Fruit fly (Drosophila melanogaster): Measurements from ENCODE around the gene Pgk.

Gene Pgk

DNA sequence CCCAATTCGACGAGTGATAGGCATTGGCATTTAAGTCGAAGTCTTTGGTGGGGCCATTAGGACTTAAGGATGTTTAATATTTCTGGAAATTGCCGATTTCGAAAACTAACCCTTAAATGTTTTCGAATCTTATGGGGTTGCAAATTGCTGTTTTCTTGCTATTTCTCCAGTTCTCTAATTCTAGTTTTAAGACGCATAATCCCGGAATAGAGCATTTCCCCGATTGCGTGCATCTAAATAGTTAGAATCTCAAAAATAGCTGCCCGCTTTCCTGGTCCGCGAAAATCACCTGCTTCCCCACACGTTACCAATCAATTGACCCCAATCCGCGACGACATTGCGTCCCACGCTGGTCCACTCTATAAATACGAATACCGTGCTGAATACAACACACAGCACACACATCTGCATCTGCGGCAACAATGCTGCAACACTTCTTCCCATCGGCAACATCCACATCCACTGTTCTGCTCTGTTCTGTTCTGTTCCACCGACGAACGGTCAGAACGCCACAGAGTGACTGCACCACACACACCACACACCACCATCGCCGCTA lies 886 bp downstream of the Pgk start, which contains the start of gene Bacc (continued):
- TF ChIP-seq Eip93F (GFP tag; optimal IDR thresholded peaks at IDR 0.05) (peak; percentile 93), dac (GFP tag; optimal IDR thresholded peaks at IDR 0.05) (peak; percentile 97), Hr38 (GFP tag; optimal IDR thresholded peaks at IDR 0.05) (peak; percentile 56), topi (GFP tag; optimal IDR thresholded peaks at IDR 0.05) (peak; percentile 97), pdm3 (GFP tag; optimal IDR thresholded peaks at IDR 0.05) (peak; percentile 98), CG34406 (GFP tag; optimal IDR thresholded peaks at IDR 0.05) (peak; percentile 97), net (GFP tag; optimal IDR thresholded peaks at IDR 0.05) (peak; percentile 98), Met (GFP tag; optimal IDR thresholded peaks at IDR 0.05) (peak; percentile 99), CG16779 (tag; optimal IDR thresholded peaks at IDR 0.05) (peak; percentile 97), Sox15 (GFP tag; optimal IDR thresholded peaks at IDR 0.05) (peak; percentile 96), Lpt (GFP tag; optimal IDR thresholded peaks at IDR 0.05) (peak; percentile 93), CG6854 (GFP tag; optimal IDR thresholded peaks at IDR 0.05) (peak; percentile 95)

DNA sequence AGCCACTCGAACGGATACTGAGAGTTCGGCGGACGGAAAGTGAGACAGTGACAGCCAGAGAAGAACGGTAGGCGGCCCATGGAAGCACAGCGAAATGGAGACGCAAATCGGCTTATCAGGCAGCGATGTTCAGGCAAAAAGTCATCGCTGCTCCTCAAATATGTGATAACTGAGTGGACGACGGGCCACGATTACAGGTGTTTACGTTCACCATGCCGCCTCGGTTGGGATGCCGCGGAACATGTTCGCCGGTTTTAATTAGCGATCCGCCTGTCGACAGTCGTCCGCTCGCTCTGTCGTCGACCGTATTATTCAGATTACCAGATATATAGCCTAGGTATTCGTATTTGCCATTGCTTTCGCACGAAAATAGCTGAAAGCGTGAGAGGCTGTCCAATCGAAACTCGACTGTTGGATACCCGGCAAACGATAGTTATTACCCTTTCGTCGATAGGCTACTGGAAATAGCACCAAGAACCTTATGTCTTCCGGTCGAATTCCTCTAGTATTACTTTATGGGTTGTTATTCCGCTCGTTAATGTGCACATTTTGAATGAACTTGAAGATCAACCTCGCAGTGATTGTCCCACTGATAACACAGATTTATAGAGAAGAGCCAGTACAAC lies 1.7 kb downstream of the Pgk start:
- TF ChIP-seq CG9139 (GFP tag; optimal IDR thresholded peaks at IDR 0.05) (no peak), Lpt (GFP tag; optimal IDR thresholded peaks at IDR 0.05) (no peak), Ets96B (tag; optimal IDR thresholded peaks at IDR 0.05) (no peak), acj6 (GFP tag; optimal IDR thresholded peaks at IDR 0.05) (no peak), CG31627 (GFP tag; optimal IDR thresholded peaks at IDR 0.05) (no peak), salr (GFP tag; optimal IDR thresholded peaks at IDR 0.05) (no peak), CG6792 (GFP tag; optimal IDR thresholded peaks at IDR 0.05) (no peak), fd59A (GFP tag; optimal IDR thresholded peaks at IDR 0.05) (no peak), CG1621 (tag; optimal IDR thresholded peaks at IDR 0.05) (no peak), Hr39 (GFP tag; optimal IDR thresholded peaks at IDR 0.05) (no peak), Hr38 (GFP tag; optimal IDR thresholded peaks at IDR 0.05) (no peak), CG15336 (GFP tag; IDR thresholded peaks at IDR 0.05) (no peak), fkh (GFP tag; optimal IDR thresholded peaks at IDR 0.05) (peak; percentile 29), CG34406 (GFP tag; optimal IDR thresholded peaks at IDR 0.05) (no peak), CG16779 (tag; optimal IDR thresholded peaks at IDR 0.05) (no peak), Smox (GFP tag; optimal IDR thresholded peaks at IDR 0.05) (no peak), Eip75B (GFP tag; optimal IDR thresholded peaks at IDR 0.05) (no peak), Blimp-1 (GFP tag; optimal IDR thresholded peaks at IDR 0.05) (no peak), CG6163 (GFP tag; IDR thresholded peaks at IDR 0.05) (no peak), CG11902 (GFP tag; optimal IDR thresholded peaks at IDR 0.05) (no peak), spab (GFP tag; optimal IDR thresholded peaks at IDR 0.05) (no peak), net (GFP tag; optimal IDR thresholded peaks at IDR 0.05) (no peak), Hr4 (GFP tag; optimal IDR thresholded peaks at IDR 0.05) (no peak), vri (GFP tag; optimal IDR thresholded peaks at IDR 0.05) (peak; percentile 86), CG10669 (GFP tag; optimal IDR thresholded peaks at IDR 0.05) (no peak), Sox15 (GFP tag; optimal IDR thresholded peaks at IDR 0.05) (no peak), eg (GFP tag; IDR thresholded peaks at IDR 0.05) (no peak), lz (GFP tag; optimal IDR thresholded peaks at IDR 0.05) (no peak), CG8119 (GFP tag; IDR thresholded peaks at IDR 0.05) (no peak), cyc (GFP tag; optimal IDR thresholded peaks at IDR 0.05) (no peak), Met (GFP tag; optimal IDR thresholded peaks at IDR 0.05) (no peak), svp (GFP tag) (peak; percentile 69), Eip93F (GFP tag; optimal IDR thresholded peaks at IDR 0.05) (peak; percentile 28), Eip78C (GFP tag) (no peak), CG3919 (GFP tag; optimal IDR thresholded peaks at IDR 0.05) (no peak), Gug (GFP tag; IDR thresholded peaks at IDR 0.05) (no peak), ss (GFP tag; optimal IDR thresholded peaks at IDR 0.05) (peak in 1 of 2 experiments; percentile 34), fd85E (GFP tag; optimal IDR thresholded peaks at IDR 0.05) (no peak), CG4318 (GFP tag; optimal IDR thresholded peaks at IDR 0.05) (no peak), dac (GFP tag; optimal IDR thresholded peaks at IDR 0.05) (no peak), achi (GFP tag; optimal IDR thresholded peaks at IDR 0.05) (no peak), Sox102F (GFP tag; optimal IDR thresholded peaks at IDR 0.05) (no peak)

All from whole organism, prepupa.